Fruit fly (Drosophila melanogaster) whole organism, embryonic: ENCODE measurements around the gene scyl.

Experiments used
- Atf-2 ChIP-seq: fragments of 200-800 bp; sonication (Bioruptor generic); optimal IDR thresholded peaks from 2 replicates; lab custom pipeline; 2016; ENCODE audit warnings: missing biosample characterization, missing genetic modification characterization
- Bteb2 ChIP-seq: fragments of 200-800 bp; sonication (Bioruptor generic); optimal IDR thresholded peaks from 2 replicates; lab custom pipeline; 2016; ENCODE audit warnings: missing biosample characterization, missing genetic modification characterization
- CG10366 ChIP-seq: fragments of 200-800 bp; sonication (Bioruptor generic); IDR thresholded peaks from 2 replicates; pipeline ENCODE4 v1.3.6; 2022; ENCODE audit warnings: missing biosample characterization, missing genetic modification characterization
- CG10959 ChIP-seq: fragments of 200-800 bp; sonication (Bioruptor generic); IDR thresholded peaks from 2 replicates; pipeline ENCODE4 v1.3.6; 2022; ENCODE audit warnings: missing biosample characterization, missing genetic modification characterization
- CG11398 ChIP-seq: fragments of 200-800 bp; sonication (Bioruptor generic); optimal IDR thresholded peaks from 2 replicates; lab custom pipeline; 2016; ENCODE audit warnings: missing biosample characterization, missing genetic modification characterization
- CG11504 ChIP-seq: fragments of 200-800 bp; sonication (Bioruptor generic); optimal IDR thresholded peaks from 3 replicates; lab custom pipeline; 2019; ENCODE audit warnings: missing biosample characterization, mild to moderate bottlenecking, missing genetic modification characterization, moderate library complexity
- CG12071 ChIP-seq: fragments of 200-800 bp; sonication (Bioruptor generic); optimal IDR thresholded peaks from 3 replicates; lab custom pipeline; 2018; ENCODE audit warnings: missing biosample characterization, mild to moderate bottlenecking, missing genetic modification characterization
- CG12391 ChIP-seq: fragments of 200-800 bp; sonication (Bioruptor generic); optimal IDR thresholded peaks from 3 replicates; lab custom pipeline; 2018; ENCODE audit warnings: missing biosample characterization, mild to moderate bottlenecking, missing genetic modification characterization, moderate library complexity
- CG13894 ChIP-seq: fragments of 200-800 bp; sonication (Bioruptor generic); optimal IDR thresholded peaks from 3 replicates; lab custom pipeline; 2018; ENCODE audit warnings: missing biosample characterization, mild to moderate bottlenecking, missing genetic modification characterization, moderate library complexity
- CG1647 ChIP-seq: fragments of 200-800 bp; sonication (Bioruptor generic); optimal IDR thresholded peaks from 3 replicates; lab custom pipeline; 2016; ENCODE audit warnings: missing biosample characterization, missing genetic modification characterization
- CG17568 ChIP-seq: fragments of 200-800 bp; sonication (Bioruptor generic); optimal IDR thresholded peaks from 2 replicates; lab custom pipeline; 2018; ENCODE audit warnings: missing biosample characterization, mild to moderate bottlenecking, missing genetic modification characterization, moderate library complexity
- CG17802 ChIP-seq: fragments of 200-800 bp; sonication (Bioruptor generic); optimal IDR thresholded peaks from 2 replicates; lab custom pipeline; 2018; ENCODE audit warnings: missing biosample characterization, mild to moderate bottlenecking, missing genetic modification characterization, moderate library complexity
- CG33557 ChIP-seq: fragments of 200-800 bp; sonication (Bioruptor generic); optimal IDR thresholded peaks from 2 replicates; lab custom pipeline; 2019; ENCODE audit warnings: missing biosample characterization, mild to moderate bottlenecking, missing genetic modification characterization, moderate library complexity
- CG3838 ChIP-seq: fragments of 200-800 bp; sonication (Bioruptor generic); optimal IDR thresholded peaks from 3 replicates; lab custom pipeline; 2016; ENCODE audit warnings: missing biosample characterization, missing genetic modification characterization
- CG5180 ChIP-seq: fragments of 200-800 bp; sonication (Bioruptor generic); optimal IDR thresholded peaks from 3 replicates; lab custom pipeline; 2017; ENCODE audit warnings: missing biosample characterization, missing genetic modification characterization, mild to moderate bottlenecking, moderate library complexity, missing genetic modification reagents
- CG6765 ChIP-seq: fragments of 200-800 bp; sonication (Bioruptor generic); optimal IDR thresholded peaks from 3 replicates; lab custom pipeline; 2017; ENCODE audit warnings: missing biosample characterization, mild to moderate bottlenecking, missing genetic modification characterization
- CG7786 ChIP-seq: fragments of 200-800 bp; sonication (Bioruptor generic); optimal IDR thresholded peaks from 2 replicates; lab custom pipeline; 2016; ENCODE audit warnings: missing biosample characterization, missing genetic modification characterization
- CG7839 ChIP-seq: fragments of 200-800 bp; sonication (Bioruptor generic); optimal IDR thresholded peaks from 3 replicates; lab custom pipeline; 2018; ENCODE audit warnings: missing biosample characterization, mild to moderate bottlenecking, missing genetic modification characterization, moderate library complexity
- CG8290 ChIP-seq, 3 experiments: fragments of 200-800 bp; sonication (Bioruptor generic); optimal IDR thresholded peaks; 2 replicates each; lab custom pipeline; 2016 to 2019; ENCODE audit warnings: missing biosample characterization in 3 of 3, missing genetic modification characterization in 3 of 3, mild to moderate bottlenecking in 2 of 3, moderate library complexity in 1 of 3
- CG8359 ChIP-seq: fragments of 200-800 bp; sonication (Bioruptor generic); optimal IDR thresholded peaks from 2 replicates; lab custom pipeline; 2017; ENCODE audit warnings: missing biosample characterization, mild to moderate bottlenecking, missing genetic modification characterization, borderline replicate concordance
- CG9876 ChIP-seq: fragments of 200-800 bp; sonication (Bioruptor generic); optimal IDR thresholded peaks from 2 replicates; lab custom pipeline; 2016; ENCODE audit warnings: missing biosample characterization, missing genetic modification characterization
- Deaf1 ChIP-seq: fragments of 200-800 bp; optimal IDR thresholded peaks from 3 replicates; lab custom pipeline; 2019; ENCODE audit warnings: missing biosample characterization, mild to moderate bottlenecking, missing genetic modification characterization, moderate library complexity
- HLH3B ChIP-seq: fragments of 200-800 bp; sonication (Bioruptor generic); IDR thresholded peaks from 2 replicates; pipeline ENCODE4 v1.3.6; 2022; ENCODE audit warnings: missing biosample characterization, missing genetic modification characterization
- Hey ChIP-seq: fragments of 200-800 bp; sonication (Bioruptor generic); optimal IDR thresholded peaks from 3 replicates; lab custom pipeline; 2018; ENCODE audit warnings: missing biosample characterization, mild to moderate bottlenecking, missing genetic modification characterization
- Hr78 ChIP-seq, 2 experiments: fragments of 200-800 bp in 1 of 2; fragments of >200 bp in 1 of 2; sonication (Bioruptor generic) in 1 of 2; optimal IDR thresholded peaks; 2 replicates each; lab custom pipeline; 2017 to 2019; ENCODE audit warnings: missing biosample characterization in 2 of 2, missing genetic modification characterization in 2 of 2, mild to moderate bottlenecking in 1 of 2, moderate library complexity in 1 of 2
- MTF-1 ChIP-seq: fragments of 200-800 bp; sonication (Bioruptor generic); optimal IDR thresholded peaks from 2 replicates; lab custom pipeline; 2018; ENCODE audit warnings: missing biosample characterization, mild to moderate bottlenecking, missing genetic modification characterization, borderline replicate concordance
- Nf-YA ChIP-seq: fragments of 200-800 bp; sonication (Bioruptor generic); IDR thresholded peaks from 2 replicates; pipeline ENCODE4 v1.3.6; 2022; ENCODE audit warnings: missing biosample characterization, missing genetic modification characterization
- Poxn ChIP-seq: fragments of 200-800 bp; sonication (Bioruptor generic); IDR thresholded peaks from 2 replicates; pipeline ENCODE4 v1.3.6; 2022; ENCODE audit warnings: missing biosample characterization, missing genetic modification characterization
- Rx ChIP-seq: fragments of 200-800 bp; sonication (Bioruptor generic); IDR thresholded peaks from 2 replicates; pipeline ENCODE4 v1.3.6; 2022; ENCODE audit warnings: missing biosample characterization, missing genetic modification characterization
- Sox102F ChIP-seq: fragments of 200-800 bp; sonication (Bioruptor generic); optimal IDR thresholded peaks from 2 replicates; lab custom pipeline; 2018; ENCODE audit warnings: missing biosample characterization, mild to moderate bottlenecking, missing genetic modification characterization, moderate library complexity
- Spps ChIP-seq: fragments of 200-800 bp; sonication (Bioruptor generic); optimal IDR thresholded peaks from 2 replicates; lab custom pipeline; 2018; ENCODE audit warnings: missing biosample characterization, mild to moderate bottlenecking, missing genetic modification characterization
- ci ChIP-seq: fragments of 200-800 bp; sonication (Bioruptor generic); IDR thresholded peaks from 3 replicates; pipeline ENCODE4 v1.3.6; 2022; ENCODE audit warnings: missing biosample characterization, missing genetic modification characterization
- crc ChIP-seq: fragments of 200-800 bp; sonication (Bioruptor generic); optimal IDR thresholded peaks from 2 replicates; lab custom pipeline; 2016; ENCODE audit warnings: missing biosample characterization, missing genetic modification characterization
- dmrt11E ChIP-seq: fragments of 200-800 bp; sonication (Bioruptor generic); optimal IDR thresholded peaks from 3 replicates; lab custom pipeline; 2018; ENCODE audit warnings: missing biosample characterization, mild to moderate bottlenecking, missing genetic modification characterization, moderate library complexity
- dpn ChIP-seq, 2 experiments: fragments of 200-800 bp; sonication (Bioruptor generic); optimal IDR thresholded peaks; 3 replicates each; lab custom pipeline; 2016; ENCODE audit warnings: missing biosample characterization in 2 of 2, missing genetic modification characterization in 2 of 2
- grn ChIP-seq: fragments of 200-800 bp; sonication (Bioruptor generic); optimal IDR thresholded peaks from 3 replicates; lab custom pipeline; 2017; ENCODE audit warnings: missing biosample characterization, missing genetic modification characterization
- gsb ChIP-seq: fragments of 200-800 bp; sonication (Bioruptor generic); IDR thresholded peaks from 2 replicates; pipeline ENCODE4 v1.3.6; 2022; ENCODE audit warnings: missing biosample characterization, missing genetic modification characterization
- insv ChIP-seq, 2 experiments: fragments of 200-800 bp; sonication (Bioruptor generic); optimal IDR thresholded peaks; 3 replicates each; lab custom pipeline; 2016 to 2018; ENCODE audit warnings: missing biosample characterization in 2 of 2, missing genetic modification characterization in 2 of 2
- lab ChIP-seq: fragments of 200-800 bp; sonication (Bioruptor generic); optimal IDR thresholded peaks from 3 replicates; lab custom pipeline; 2017; ENCODE audit warnings: missing biosample characterization, missing genetic modification characterization, mild to moderate bottlenecking, moderate library complexity, missing genetic modification reagents
- mld ChIP-seq: fragments of 200-800 bp; sonication (Bioruptor generic); IDR thresholded peaks from 3 replicates; pipeline ENCODE4 v1.3.6; 2022; ENCODE audit warnings: missing biosample characterization, missing genetic modification characterization; ENCODE audit not compliant: partially characterized antibody
- nerfin-2 ChIP-seq: fragments of 200-800 bp; sonication (Bioruptor generic); IDR thresholded peaks from 2 replicates; pipeline ENCODE4 v1.3.6; 2022; ENCODE audit warnings: missing biosample characterization, missing genetic modification characterization; ENCODE audit not compliant: partially characterized antibody
- org-1 ChIP-seq: fragments of 200-800 bp; sonication (Bioruptor generic); optimal IDR thresholded peaks from 2 replicates; lab custom pipeline; 2017; ENCODE audit warnings: missing biosample characterization, missing genetic modification characterization
- otp ChIP-seq: fragments of 200-800 bp; sonication (Bioruptor generic); IDR thresholded peaks from 3 replicates; pipeline ENCODE4, ENCODE4 v1.3.6; 2022; ENCODE audit warnings: missing biosample characterization, missing genetic modification characterization
- pho ChIP-seq: fragments of 200-800 bp; sonication (Bioruptor generic); optimal IDR thresholded peaks from 2 replicates; lab custom pipeline; 2016; ENCODE audit warnings: missing biosample characterization, missing genetic modification characterization
- pros ChIP-seq: fragments of 200-800 bp; sonication (Bioruptor generic); optimal IDR thresholded peaks from 3 replicates; lab custom pipeline; 2019; ENCODE audit warnings: missing biosample characterization, mild to moderate bottlenecking, missing genetic modification characterization, moderate library complexity
- rib ChIP-seq: fragments of 200-800 bp; sonication (Bioruptor generic); IDR thresholded peaks from 2 replicates; pipeline ENCODE4 v1.3.6; 2022; ENCODE audit warnings: missing biosample characterization, missing genetic modification characterization
- row ChIP-seq: fragments of 200-800 bp; sonication (Bioruptor generic); IDR thresholded peaks from 3 replicates; pipeline ENCODE4 v1.3.6; 2022; ENCODE audit warnings: missing biosample characterization, missing genetic modification characterization
- sd ChIP-seq: fragments of 200-800 bp; sonication (Bioruptor generic); optimal IDR thresholded peaks from 3 replicates; lab custom pipeline; 2018; ENCODE audit warnings: missing biosample characterization, mild to moderate bottlenecking, missing genetic modification characterization, moderate library complexity
- ssp ChIP-seq: fragments of 200-800 bp; sonication (Bioruptor generic); IDR thresholded peaks from 2 replicates; pipeline ENCODE4 v1.3.6; 2022; ENCODE audit warnings: missing biosample characterization, missing genetic modification characterization
- toy ChIP-seq: fragments of 200-800 bp; sonication (Bioruptor generic); IDR thresholded peaks from 2 replicates; pipeline ENCODE4 v1.3.6; 2022; ENCODE audit warnings: missing biosample characterization, missing genetic modification characterization

The scyl gene

DNA sequence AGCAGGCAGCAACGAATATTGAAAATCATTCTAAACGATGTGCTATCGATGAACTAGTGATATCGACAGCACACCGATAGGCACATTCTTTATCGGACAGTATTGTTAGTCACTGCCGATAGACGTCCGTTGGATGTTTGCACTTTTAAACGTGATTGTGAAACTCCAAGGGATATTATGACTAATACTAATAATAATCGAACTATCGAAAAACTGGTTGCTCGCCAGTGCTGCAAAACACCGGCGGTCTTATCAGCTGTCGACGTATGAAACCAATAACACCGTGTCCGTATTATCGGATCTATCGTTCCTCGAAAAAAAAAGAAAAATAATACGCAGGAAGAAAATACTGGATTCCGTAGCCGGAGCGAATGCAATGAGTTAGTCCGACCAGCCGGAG, 41.6 kb upstream of the scyl start, which contains the start of the genes Ube3a and CG7600 (continued):
- TF ChIP-seq CG6765 (GFP tag; lab: Kevin White, UChicago), result no peak
- TF ChIP-seq otp, result no peak
- no peak for TF ChIP-seq HLH3B (GFP tag; lab: Robert Waterston, UW)
- TF ChIP-seq CG11398 (GFP tag; lab: Kevin White, UChicago), result no peak
- TF ChIP-seq CG1647 (GFP tag; lab: Kevin White, UChicago), result no peak
- TF ChIP-seq Hey, result no peak
- no peak for TF ChIP-seq CG5180 (GFP tag; lab: Kevin White, UChicago)
- TF ChIP-seq pho (GFP tag; lab: Kevin White, UChicago), result peak; percentile 70
- no peak for TF ChIP-seq Poxn (GFP tag; lab: Robert Waterston, UW)
- TF ChIP-seq insv (GFP tag; optimal IDR thresholded peaks at IDR 0.05; lab: Kevin White, UChicago), result peak in 1 of 2 experiments; percentile 73
- TF ChIP-seq dpn (GFP tag; optimal IDR thresholded peaks at IDR 0.05; lab: Kevin White, UChicago), result peak; percentile 43 to 56
- TF ChIP-seq mld (GFP tag; lab: Robert Waterston, UW), result peak; percentile 100
- TF ChIP-seq dmrt11E (tag; lab: Kevin White, UChicago), result peak; percentile 11
- no peak for TF ChIP-seq CG17802 (tag; lab: Kevin White, UChicago)
- TF ChIP-seq Hr78 (GFP tag; optimal IDR thresholded peaks at IDR 0.05; lab: Kevin White, UChicago), result no peak
- TF ChIP-seq ci (GFP tag; lab: Robert Waterston, UW), result peak; percentile 47; the same call in 1 of the 3 replicates
- TF ChIP-seq CG7839 (tag; lab: Kevin White, UChicago), result peak; percentile 39
- peak; percentile 64 for TF ChIP-seq grn (GFP tag; lab: Kevin White, UChicago)
- no peak for TF ChIP-seq Rx (GFP tag; lab: Robert Waterston, UW)
- TF ChIP-seq Bteb2, result peak; percentile 54
- no peak for TF ChIP-seq CG3838
- TF ChIP-seq sd (tag; lab: Kevin White, UChicago), result peak; percentile 84
- TF ChIP-seq ssp (GFP tag; lab: Robert Waterston, UW), result peak; percentile 38; the same call in 1 of the 2 replicates
- TF ChIP-seq Spps, result no peak
- TF ChIP-seq CG7786 (GFP tag; lab: Kevin White, UChicago), result peak; percentile 63
- TF ChIP-seq CG13894 (tag; lab: Kevin White, UChicago), result peak; percentile 78
- TF ChIP-seq CG9876, result no peak
- TF ChIP-seq row (GFP tag; lab: Robert Waterston, UW), result peak; percentile 26; the same call in 2 of the 3 replicates
- peak; percentile 55 for TF ChIP-seq CG33557 (GFP tag; lab: Kevin White, UChicago)
- peak; percentile 58 for TF ChIP-seq CG12391 (tag; lab: Kevin White, UChicago)
- peak; percentile 3 for TF ChIP-seq MTF-1 (GFP tag; lab: Kevin White, UChicago)
- no peak for TF ChIP-seq Sox102F (GFP tag; lab: Kevin White, UChicago)
- peak; percentile 22 for TF ChIP-seq Deaf1 (tag; lab: Kevin White, UChicago)
- TF ChIP-seq CG12071 (GFP tag; lab: Kevin White, UChicago), result peak; percentile 7
- no peak for TF ChIP-seq gsb (GFP tag; lab: Robert Waterston, UW)
- peak; percentile 56 for TF ChIP-seq CG8290 (GFP tag; optimal IDR thresholded peaks at IDR 0.05; lab: Kevin White, UChicago)
- TF ChIP-seq CG8290 (tag; optimal IDR thresholded peaks at IDR 0.05; lab: Kevin White, UChicago), result peak in 1 of 2 experiments; percentile 88
- TF ChIP-seq Atf-2 (GFP tag; lab: Kevin White, UChicago), result peak; percentile 19
- no peak for TF ChIP-seq CG10959 (GFP tag; lab: Robert Waterston, UW)
- peak; percentile 65 for TF ChIP-seq lab (GFP tag; lab: Kevin White, UChicago)
- TF ChIP-seq pros (GFP tag; lab: Kevin White, UChicago), result no peak
- peak; percentile 44 for TF ChIP-seq CG11504 (tag; lab: Kevin White, UChicago)
- no peak for TF ChIP-seq CG10366 (GFP tag; lab: Robert Waterston, UW)
- peak; percentile 100 for TF ChIP-seq nerfin-2
- TF ChIP-seq CG17568, result no peak
- TF ChIP-seq org-1 (GFP tag; lab: Kevin White, UChicago), result no peak
- TF ChIP-seq crc (GFP tag; lab: Kevin White, UChicago), result no peak
- TF ChIP-seq CG8359 (GFP tag; lab: Kevin White, UChicago), result no peak
- TF ChIP-seq Nf-YA (GFP tag; lab: Robert Waterston, UW), result no peak
- TF ChIP-seq toy (GFP tag; lab: Robert Waterston, UW), result no peak
- TF ChIP-seq rib, result no peak
